Fruit fly (Drosophila melanogaster) whole organism, embryonic: ENCODE data around the gene CG45100.

ENCODE experiments used
- Aef1 ChIP-seq: fragments of 200-800 bp; sonication (Bioruptor generic); IDR thresholded peaks from 3 replicates; pipeline ENCODE4 v1.3.6; 2022; ENCODE audit warnings: missing biosample characterization, missing genetic modification characterization
- BEAF-32 ChIP-seq: fragments of 200-800 bp; sonication (Bioruptor generic); optimal IDR thresholded peaks from 3 replicates; lab custom pipeline; 2017; ENCODE audit warnings: missing biosample characterization, missing genetic modification characterization, mild to moderate bottlenecking, moderate library complexity, missing genetic modification reagents
- CG10147 ChIP-seq: fragments of 200-800 bp; sonication (Bioruptor generic); optimal IDR thresholded peaks from 2 replicates; lab custom pipeline; 2019; ENCODE audit warnings: missing biosample characterization, mild to moderate bottlenecking, missing genetic modification characterization, moderate library complexity
- CG10209 ChIP-seq: fragments of 200-800 bp; sonication (Bioruptor generic); optimal IDR thresholded peaks from 3 replicates; lab custom pipeline; 2017; ENCODE audit warnings: missing biosample characterization, mild to moderate bottlenecking, missing genetic modification characterization, missing genetic modification reagents
- CG1024 ChIP-seq: fragments of 200-800 bp; sonication (Bioruptor generic); IDR thresholded peaks from 2 replicates; pipeline ENCODE4 v1.3.6; 2022; ENCODE audit warnings: missing biosample characterization, missing genetic modification characterization
- CG10267 ChIP-seq: fragments of 200-800 bp; sonication (Bioruptor generic); optimal IDR thresholded peaks from 2 replicates; lab custom pipeline; 2018; ENCODE audit warnings: missing biosample characterization, mild to moderate bottlenecking, missing genetic modification characterization, moderate library complexity
- CG10959 ChIP-seq: fragments of 200-800 bp; sonication (Bioruptor generic); IDR thresholded peaks from 2 replicates; pipeline ENCODE4 v1.3.6; 2022; ENCODE audit warnings: missing biosample characterization, missing genetic modification characterization
- CG10979 ChIP-seq: fragments of 200-800 bp; sonication (Bioruptor generic); optimal IDR thresholded peaks from 2 replicates; lab custom pipeline; 2018; ENCODE audit warnings: missing biosample characterization, mild to moderate bottlenecking, missing genetic modification characterization, moderate library complexity
- CG11696 ChIP-seq: fragments of 200-800 bp; sonication (Bioruptor generic); IDR thresholded peaks from 2 replicates; pipeline ENCODE4 v1.3.6; 2022; ENCODE audit warnings: missing biosample characterization, missing genetic modification characterization
- CG12659 ChIP-seq: fragments of 200-800 bp; sonication (Bioruptor generic); optimal IDR thresholded peaks from 3 replicates; lab custom pipeline; 2017; ENCODE audit warnings: mild to moderate bottlenecking, missing biosample characterization, missing genetic modification reagents, missing genetic modification characterization
- CG12769 ChIP-seq: fragments of 200-800 bp; sonication (Bioruptor generic); optimal IDR thresholded peaks from 2 replicates; lab custom pipeline; 2019; ENCODE audit warnings: missing biosample characterization, mild to moderate bottlenecking, missing genetic modification characterization, moderate library complexity
- CG14441 ChIP-seq: fragments of 200-800 bp; sonication (Bioruptor generic); IDR thresholded peaks from 2 replicates; pipeline ENCODE4 v1.3.6; 2022; ENCODE audit warnings: missing biosample characterization, missing genetic modification characterization
- CG14710 ChIP-seq: fragments of 200-800 bp; sonication (Bioruptor generic); optimal IDR thresholded peaks from 3 replicates; lab custom pipeline; 2019; ENCODE audit warnings: missing biosample characterization, mild to moderate bottlenecking, missing genetic modification characterization, moderate library complexity
- CG15601 ChIP-seq: fragments of 200-800 bp; sonication (Bioruptor generic); optimal IDR thresholded peaks from 3 replicates; lab custom pipeline; 2019; ENCODE audit warnings: missing biosample characterization, mild to moderate bottlenecking, missing genetic modification characterization, moderate library complexity
- CG17385 ChIP-seq: fragments of 200-800 bp; sonication (Bioruptor generic); optimal IDR thresholded peaks from 3 replicates; lab custom pipeline; 2018; ENCODE audit warnings: missing biosample characterization, mild to moderate bottlenecking, missing genetic modification characterization
- CG2129 ChIP-seq: fragments of 200-800 bp; sonication (Bioruptor generic); IDR thresholded peaks from 2 replicates; pipeline ENCODE4 v1.3.6; 2022; ENCODE audit warnings: missing biosample characterization, missing genetic modification characterization; ENCODE audit not compliant: partially characterized antibody
- CG2202 ChIP-seq: fragments of 200-800 bp; sonication (Bioruptor generic); optimal IDR thresholded peaks from 2 replicates; lab custom pipeline; 2018; ENCODE audit warnings: missing biosample characterization, mild to moderate bottlenecking, missing genetic modification characterization
- CG2712 ChIP-seq: fragments of 200-800 bp; optimal IDR thresholded peaks from 3 replicates; lab custom pipeline; 2019; ENCODE audit warnings: missing biosample characterization, mild to moderate bottlenecking, missing genetic modification characterization, moderate library complexity
- CG3065 ChIP-seq: fragments of 200-800 bp; sonication (Bioruptor generic); optimal IDR thresholded peaks from 2 replicates; lab custom pipeline; 2016; ENCODE audit warnings: missing biosample characterization, missing genetic modification characterization
- CG31388 ChIP-seq: fragments of 200-800 bp; sonication (Bioruptor generic); optimal IDR thresholded peaks from 2 replicates; lab custom pipeline; 2016; ENCODE audit warnings: missing biosample characterization, missing genetic modification characterization
- CG32772 ChIP-seq: fragments of 200-800 bp; sonication (Bioruptor generic); IDR thresholded peaks from 2 replicates; pipeline ENCODE4 v1.3.6; 2022; ENCODE audit warnings: missing biosample characterization, missing genetic modification characterization
- CG3407 ChIP-seq: fragments of 200-800 bp; sonication (Bioruptor generic); optimal IDR thresholded peaks from 2 replicates; lab custom pipeline; 2018; ENCODE audit warnings: missing biosample characterization, mild to moderate bottlenecking, missing genetic modification characterization
- CG6813 ChIP-seq: fragments of 200-800 bp; sonication (Bioruptor generic); optimal IDR thresholded peaks from 2 replicates; lab custom pipeline; 2017; ENCODE audit warnings: missing biosample characterization, missing genetic modification characterization, mild to moderate bottlenecking, moderate library complexity, missing genetic modification reagents
- CG8359 ChIP-seq: fragments of 200-800 bp; sonication (Bioruptor generic); optimal IDR thresholded peaks from 2 replicates; lab custom pipeline; 2017; ENCODE audit warnings: missing biosample characterization, mild to moderate bottlenecking, missing genetic modification characterization, borderline replicate concordance
- CG8944 ChIP-seq: fragments of 200-800 bp; sonication (Bioruptor generic); optimal IDR thresholded peaks from 3 replicates; lab custom pipeline; 2016; ENCODE audit warnings: missing biosample characterization, missing genetic modification characterization
- E2f2 ChIP-seq: fragments of 200-800 bp; sonication (Bioruptor generic); IDR thresholded peaks from 2 replicates; pipeline ENCODE4 v1.3.6; 2022; ENCODE audit warnings: missing biosample characterization, missing genetic modification characterization
- HLH3B ChIP-seq: fragments of 200-800 bp; sonication (Bioruptor generic); IDR thresholded peaks from 2 replicates; pipeline ENCODE4 v1.3.6; 2022; ENCODE audit warnings: missing biosample characterization, missing genetic modification characterization
- HmgZ ChIP-seq: fragments of 200-800 bp; sonication (Bioruptor generic); optimal IDR thresholded peaks from 2 replicates; lab custom pipeline; 2018; ENCODE audit warnings: missing biosample characterization, mild to moderate bottlenecking, missing genetic modification characterization
- Hr51 ChIP-seq, 2 experiments: fragments of 200-800 bp; sonication (Bioruptor generic); optimal IDR thresholded peaks; 2 replicates in 1 of 2; 3 replicates in 1 of 2; lab custom pipeline; 2016 to 2018; ENCODE audit warnings: missing biosample characterization in 2 of 2, missing genetic modification characterization in 2 of 2, mild to moderate bottlenecking in 1 of 2, moderate library complexity in 1 of 2
- Neu2 ChIP-seq: fragments of 200-800 bp; sonication (Bioruptor generic); optimal IDR thresholded peaks from 3 replicates; lab custom pipeline; 2016; ENCODE audit warnings: missing biosample characterization, missing genetic modification characterization, borderline replicate concordance
- Nf-YB ChIP-seq: fragments of 200-800 bp; sonication (Bioruptor generic); optimal IDR thresholded peaks from 3 replicates; lab custom pipeline; 2019; ENCODE audit warnings: missing biosample characterization, mild to moderate bottlenecking, missing genetic modification characterization, moderate library complexity
- Sox100B ChIP-seq: fragments of 200-800 bp; sonication (Bioruptor generic); optimal IDR thresholded peaks from 3 replicates; lab custom pipeline; 2018; ENCODE audit warnings: missing biosample characterization, mild to moderate bottlenecking, missing genetic modification characterization
- Xbp1 ChIP-seq: fragments of 200-800 bp; sonication (Bioruptor generic); optimal IDR thresholded peaks from 3 replicates; lab custom pipeline; 2016; ENCODE audit warnings: missing biosample characterization, mild to moderate bottlenecking, missing genetic modification characterization
- bcd ChIP-seq: fragments of 200-800 bp; sonication (Bioruptor generic); optimal IDR thresholded peaks from 2 replicates; lab custom pipeline; 2017; ENCODE audit warnings: missing biosample characterization, mild to moderate bottlenecking, missing genetic modification characterization
- bigmax ChIP-seq: fragments of 200-800 bp; sonication (Bioruptor generic); optimal IDR thresholded peaks from 2 replicates; lab custom pipeline; 2018; ENCODE audit warnings: missing biosample characterization, mild to moderate bottlenecking, missing genetic modification characterization
- cad ChIP-seq: fragments of >200 bp; optimal IDR thresholded peaks from 2 replicates; lab custom pipeline; 2017; ENCODE audit warnings: missing biosample characterization, missing genetic modification characterization
- ems ChIP-seq: fragments of 200-800 bp; sonication (Bioruptor generic); optimal IDR thresholded peaks from 3 replicates; lab custom pipeline; 2016; ENCODE audit warnings: missing biosample characterization, missing genetic modification characterization
- esg ChIP-seq: fragments of 200-800 bp; sonication (Bioruptor generic); conservative IDR thresholded peaks from 2 replicates; pipeline ENCODE4 v1.3.6; 2022; ENCODE audit warnings: missing biosample characterization, missing genetic modification characterization
- eyg ChIP-seq: fragments of 200-800 bp; sonication (Bioruptor generic); optimal IDR thresholded peaks from 3 replicates; lab custom pipeline; 2016; ENCODE audit warnings: missing biosample characterization, missing genetic modification characterization
- fu2 ChIP-seq: fragments of 200-800 bp; sonication (Bioruptor generic); optimal IDR thresholded peaks from 2 replicates; lab custom pipeline; 2016; ENCODE audit warnings: missing biosample characterization, missing genetic modification characterization
- grau ChIP-seq: fragments of 200-800 bp; optimal IDR thresholded peaks from 3 replicates; lab custom pipeline; 2019; ENCODE audit warnings: missing biosample characterization, mild to moderate bottlenecking, missing genetic modification characterization, moderate library complexity
- inv ChIP-seq: fragments of 200-800 bp; sonication (Bioruptor generic); IDR thresholded peaks from 2 replicates; pipeline ENCODE4 v1.3.6; 2022; ENCODE audit warnings: missing biosample characterization, missing genetic modification characterization; ENCODE audit not compliant: partially characterized antibody
- jumu ChIP-seq: fragments of 200-800 bp; sonication (Bioruptor generic); optimal IDR thresholded peaks from 3 replicates; lab custom pipeline; 2016; ENCODE audit warnings: missing biosample characterization, missing genetic modification characterization
- klu ChIP-seq: fragments of 200-800 bp; sonication (Bioruptor generic); IDR thresholded peaks from 2 replicates; pipeline ENCODE4 v1.3.6; 2022; ENCODE audit warnings: missing biosample characterization, missing genetic modification characterization
- nerfin-1 ChIP-seq: fragments of 200-800 bp; sonication (Bioruptor generic); optimal IDR thresholded peaks from 3 replicates; lab custom pipeline; 2019; ENCODE audit warnings: missing biosample characterization, mild to moderate bottlenecking, missing genetic modification characterization, moderate library complexity
- org-1 ChIP-seq: fragments of 200-800 bp; sonication (Bioruptor generic); optimal IDR thresholded peaks from 2 replicates; lab custom pipeline; 2017; ENCODE audit warnings: missing biosample characterization, missing genetic modification characterization
- pho ChIP-seq: fragments of 200-800 bp; sonication (Bioruptor generic); optimal IDR thresholded peaks from 2 replicates; lab custom pipeline; 2016; ENCODE audit warnings: missing biosample characterization, missing genetic modification characterization
- slou ChIP-seq: fragments of 200-800 bp; sonication (Bioruptor generic); optimal IDR thresholded peaks from 3 replicates; lab custom pipeline; 2016; ENCODE audit warnings: missing biosample characterization, missing genetic modification characterization
- unc-4 ChIP-seq: fragments of 200-800 bp; sonication (Bioruptor generic); IDR thresholded peaks from 2 replicates; pipeline ENCODE4 v1.3.6; 2022; ENCODE audit warnings: missing biosample characterization, missing genetic modification characterization; ENCODE audit not compliant: partially characterized antibody

CG45100 gene

DNA sequence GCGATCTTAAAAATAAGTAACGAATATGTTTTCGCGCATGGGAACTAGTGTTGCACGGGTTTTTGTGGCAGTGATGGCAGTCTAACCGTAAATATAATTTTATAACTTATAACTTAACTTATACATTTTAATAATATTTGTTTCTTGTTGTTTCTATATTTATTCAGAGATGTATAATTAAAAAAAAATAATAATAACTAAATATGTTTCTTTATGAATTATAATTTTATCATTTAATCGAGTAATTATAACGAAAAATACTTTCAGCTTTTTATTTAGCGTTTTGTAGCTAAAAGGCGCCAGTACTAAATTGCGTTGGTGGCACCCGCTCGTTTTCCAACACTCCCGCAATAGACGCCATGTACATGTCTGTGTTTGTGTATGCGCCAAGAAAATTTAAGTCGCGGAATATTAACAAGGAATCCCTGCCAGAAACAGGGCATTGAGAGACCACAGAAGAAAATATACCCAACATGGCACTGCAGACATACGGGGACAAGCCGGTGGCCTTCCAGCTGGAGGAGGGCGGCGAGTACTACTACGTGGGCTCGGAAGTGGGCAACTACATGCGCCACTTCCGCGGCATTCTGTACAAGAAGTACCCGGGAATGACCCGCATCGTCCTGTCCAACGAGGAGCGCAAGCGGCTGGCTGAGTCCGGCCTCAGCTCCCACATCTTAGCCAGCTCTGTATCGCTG lies 3.7 kb downstream of the CG45100 start, which contains the start of the genes mRpL44 and Snr1 (continued):
- no peak for TF ChIP-seq CG17385 (GFP tag; lab: Kevin White, UChicago)
- peak; percentile 6 for TF ChIP-seq jumu
- TF ChIP-seq CG10959 (GFP tag; lab: Robert Waterston, UW), result no peak
- TF ChIP-seq HmgZ (tag; lab: Kevin White, UChicago), result peak; percentile 36
- no peak for TF ChIP-seq Hr51 (GFP tag; optimal IDR thresholded peaks at IDR 0.05; lab: Kevin White, UChicago)
- no peak for TF ChIP-seq CG8944
- TF ChIP-seq unc-4 (GFP tag; lab: Robert Waterston, UW), result no peak
- no peak for TF ChIP-seq CG8359 (GFP tag; lab: Kevin White, UChicago)
- no peak for TF ChIP-seq bcd
- TF ChIP-seq Aef1 (GFP tag; lab: Robert Waterston, UW), result no peak
- no peak for TF ChIP-seq HLH3B (GFP tag; lab: Robert Waterston, UW)
- TF ChIP-seq cad (GFP tag; lab: Kevin White, UChicago), result no peak
- peak; percentile 84 for TF ChIP-seq klu (GFP tag; lab: Robert Waterston, UW)
- no peak for TF ChIP-seq org-1
- peak; percentile 40 for TF ChIP-seq Xbp1 (GFP tag; lab: Kevin White, UChicago)
- TF ChIP-seq inv (GFP tag; lab: Robert Waterston, UW), result 0 out of 2 replicates have a peak, but pooled peaks have one; percentile 8
- no peak for TF ChIP-seq CG14441 (GFP tag; lab: Robert Waterston, UW)
- TF ChIP-seq ems (GFP tag; lab: Kevin White, UChicago), result no peak
- TF ChIP-seq grau, result peak; percentile 64
- TF ChIP-seq Neu2 (GFP tag; lab: Kevin White, UChicago), result no peak
- no peak for TF ChIP-seq bigmax (GFP tag; lab: Kevin White, UChicago)
- no peak for TF ChIP-seq CG1024 (GFP tag; lab: Robert Waterston, UW)
- peak; percentile 45 for TF ChIP-seq CG10979 (tag; lab: Kevin White, UChicago)
- no peak for TF ChIP-seq CG2129 (GFP tag; lab: Robert Waterston, UW)
- no peak for TF ChIP-seq Sox100B (GFP tag; lab: Kevin White, UChicago)
- no peak for TF ChIP-seq pho
- no peak for TF ChIP-seq CG12769
- TF ChIP-seq CG32772 (GFP tag; lab: Robert Waterston, UW), result no peak
- TF ChIP-seq CG2202 (tag; lab: Kevin White, UChicago), result no peak
- TF ChIP-seq eyg, result no peak
- peak; percentile 22 for TF ChIP-seq BEAF-32 (GFP tag; lab: Kevin White, UChicago)
- peak; percentile 30 for TF ChIP-seq Nf-YB
- TF ChIP-seq CG31388, result no peak
- peak; percentile 43 for TF ChIP-seq CG10209 (GFP tag; lab: Kevin White, UChicago)
- no peak for TF ChIP-seq fu2 (GFP tag; lab: Kevin White, UChicago)
- no peak for TF ChIP-seq esg
- TF ChIP-seq CG11696 (GFP tag; lab: Robert Waterston, UW), result no peak
- no peak for TF ChIP-seq CG3407 (GFP tag; lab: Kevin White, UChicago)
- peak; percentile 70 for TF ChIP-seq nerfin-1 (tag; lab: Kevin White, UChicago)
- TF ChIP-seq CG10267 (tag; lab: Kevin White, UChicago), result peak; percentile 99
- peak; percentile 70 for TF ChIP-seq CG12659 (GFP tag; lab: Kevin White, UChicago)
- TF ChIP-seq CG14710 (tag; lab: Kevin White, UChicago), result peak; percentile 72
- TF ChIP-seq CG15601 (tag; lab: Kevin White, UChicago), result no peak
- TF ChIP-seq E2f2 (GFP tag; lab: Robert Waterston, UW), result no peak
- TF ChIP-seq CG6813 (GFP tag; lab: Kevin White, UChicago), result no peak
- peak; percentile 73 for TF ChIP-seq CG2712
- no peak for TF ChIP-seq CG10147
- TF ChIP-seq CG3065 (GFP tag; lab: Kevin White, UChicago), result no peak
- no peak for TF ChIP-seq slou (GFP tag; lab: Kevin White, UChicago)
